Worm (Caenorhabditis elegans) whole organism, L4 larva: ENCODE results near the gene F21C10.18.
"Not testable (repeated sequence)": the region's sequence is repeated elsewhere in the genome, so short reads cannot be mapped to it uniquely, and the experiment has no call there.

ENCODE experiments used
- F37D6.2 ChIP-seq: sonication (generic microtip); optimal IDR thresholded peaks from 2 replicates; lab custom pipeline; 2016; ENCODE audit warnings: mild to moderate bottlenecking, missing genetic modification characterization, missing compliant biosample characterization
- T26A8.4 ChIP-seq: fragments of 200-800 bp; sonication (Bioruptor generic); IDR thresholded peaks from 2 replicates; pipeline ENCODE4 v1.3.6; 2022; ENCODE audit warnings: missing genetic modification characterization, missing compliant biosample characterization
- Y5F2A.4 ChIP-seq: fragments of 200-800 bp; sonication (Bioruptor generic); optimal IDR thresholded peaks from 2 replicates; lab custom pipeline; 2018; ENCODE audit warnings: mild to moderate bottlenecking, missing genetic modification characterization, missing compliant biosample characterization
- ZK546.5 ChIP-seq, 2 experiments: sonication (generic microtip); optimal IDR thresholded peaks; 2 replicates each; lab custom pipeline; 2017; ENCODE audit warnings: missing biosample characterization in 2 of 2, missing genetic modification characterization in 2 of 2
- aha-1 ChIP-seq: fragments of 150-350 bp; peaks from one replicate; lab custom pipeline; 2014; ENCODE audit warnings: missing biosample characterization, missing genetic modification characterization
- aly-2 ChIP-seq: sonication (generic microtip); optimal IDR thresholded peaks from 2 replicates; lab custom pipeline; 2018; ENCODE audit warnings: missing biosample characterization, missing genetic modification characterization
- ama-1 ChIP-seq: fragments of 150-350 bp; optimal IDR thresholded peaks from 2 replicates; lab custom pipeline; 2014; ENCODE audit warnings: inconsistent platforms, mixed read lengths
- ceh-20 ChIP-seq: fragments of 200-800 bp; sonication (Bioruptor generic); IDR thresholded peaks from 2 replicates; pipeline ENCODE4 v1.3.6; 2022; ENCODE audit warnings: missing genetic modification reagents, missing genetic modification characterization, missing compliant biosample characterization
- ceh-44 ChIP-seq: fragments of 200-800 bp; sonication (Bioruptor generic); IDR thresholded peaks from 2 replicates; pipeline ENCODE4 v1.3.6; 2022; ENCODE audit warnings: missing genetic modification reagents, missing genetic modification characterization, missing compliant biosample characterization
- ceh-82 ChIP-seq: sonication (generic microtip); optimal IDR thresholded peaks from 2 replicates; lab custom pipeline; 2017; ENCODE audit warnings: missing biosample characterization, missing genetic modification characterization
- cey-2 ChIP-seq: sonication (generic microtip); optimal IDR thresholded peaks from 3 replicates; lab custom pipeline; 2017; ENCODE audit warnings: missing genetic modification characterization, mild to moderate bottlenecking, missing compliant biosample characterization, antibody characterized with exemption, borderline replicate concordance; ENCODE audit not compliant: insufficient read depth
- ctbp-1 ChIP-seq: fragments of 200-800 bp; sonication (Bioruptor generic); IDR thresholded peaks from 2 replicates; pipeline ENCODE4 v1.3.6; 2022; ENCODE audit warnings: missing genetic modification reagents, missing genetic modification characterization, missing compliant biosample characterization
- daf-16 ChIP-seq, 3 experiments: sonication (generic microtip); optimal IDR thresholded peaks; 2 replicates each; lab custom pipeline; 2016 to 2017; ENCODE audit warnings: missing genetic modification characterization in 3 of 3, missing genetic modification reagents in 3 of 3, mild to moderate bottlenecking in 2 of 3, missing compliant biosample characterization in 2 of 3, missing biosample characterization in 1 of 3, moderate library complexity in 1 of 3
- daf-19 ChIP-seq: fragments of 200-800 bp; sonication (Bioruptor generic); conservative IDR thresholded peaks from 2 replicates; pipeline ENCODE4 v1.3.6; 2022; ENCODE audit warnings: missing genetic modification characterization, missing compliant biosample characterization
- dmd-6 ChIP-seq: fragments of 200-800 bp; sonication (Bioruptor generic); IDR thresholded peaks from 2 replicates; pipeline ENCODE4 v1.3.6; 2022; ENCODE audit warnings: missing genetic modification reagents, missing genetic modification characterization, missing compliant biosample characterization
- dmd-9 ChIP-seq: fragments of 200-800 bp; sonication (Bioruptor generic); IDR thresholded peaks from 2 replicates; pipeline ENCODE4 v1.3.6; 2022; ENCODE audit warnings: missing genetic modification reagents, missing genetic modification characterization, missing compliant biosample characterization
- dve-1 ChIP-seq: sonication (generic microtip); optimal IDR thresholded peaks from 2 replicates; lab custom pipeline; 2017; ENCODE audit warnings: antibody characterized with exemption, mild to moderate bottlenecking, missing genetic modification characterization, missing compliant biosample characterization; ENCODE audit not compliant: insufficient read depth
- egl-43 ChIP-seq: fragments of 200-800 bp; sonication (Bioruptor generic); IDR thresholded peaks from 2 replicates; pipeline ENCODE4 v1.3.6; 2022; ENCODE audit warnings: missing genetic modification reagents, missing genetic modification characterization, missing compliant biosample characterization
- fos-1 ChIP-seq: fragments of 150-350 bp; optimal IDR thresholded peaks from 2 replicates; lab custom pipeline; 2014; ENCODE audit warnings: missing biosample characterization, missing genetic modification characterization
- hlh-11 ChIP-seq: fragments of 200-800 bp; sonication (Bioruptor generic); optimal IDR thresholded peaks from 2 replicates; lab custom pipeline; 2018; ENCODE audit warnings: mild to moderate bottlenecking, missing genetic modification characterization, missing compliant biosample characterization
- hmg-1.1 ChIP-seq: fragments of 200-800 bp; sonication (Bioruptor generic); IDR thresholded peaks from 2 replicates; pipeline ENCODE4 v1.3.6; 2022; ENCODE audit warnings: missing genetic modification reagents, missing genetic modification characterization, missing compliant biosample characterization
- jun-1 ChIP-seq: fragments of 150-350 bp; optimal IDR thresholded peaks from 2 replicates; lab custom pipeline; 2014; ENCODE audit warnings: missing biosample characterization, missing genetic modification reagents, missing genetic modification characterization
- lim-7 ChIP-seq: fragments of 200-800 bp; sonication (Bioruptor generic); IDR thresholded peaks from 2 replicates; pipeline ENCODE4 v1.3.6; 2022; ENCODE audit warnings: missing genetic modification characterization, missing compliant biosample characterization
- lin-1 ChIP-seq: fragments of 200-800 bp; sonication (Bioruptor generic); IDR thresholded peaks from 2 replicates; pipeline ENCODE4 v1.3.6; 2022; ENCODE audit warnings: missing genetic modification reagents, missing genetic modification characterization, missing compliant biosample characterization
- lin-13 ChIP-seq: fragments of 150-350 bp; optimal IDR thresholded peaks from 2 replicates; lab custom pipeline; 2014; ENCODE audit warnings: missing biosample characterization, missing genetic modification reagents, missing genetic modification characterization
- lin-15B ChIP-seq: fragments of 150-350 bp; sonication (generic microtip); optimal IDR thresholded peaks from 3 replicates; lab custom pipeline; 2014; ENCODE audit warnings: missing biosample characterization, missing genetic modification characterization
- lin-29 ChIP-seq: fragments of 200-800 bp; sonication (Bioruptor generic); IDR thresholded peaks from 2 replicates; pipeline ENCODE4 v1.3.6; 2022; ENCODE audit warnings: missing genetic modification reagents, missing genetic modification characterization, missing compliant biosample characterization
- lin-38 ChIP-seq: fragments of 200-800 bp; sonication (Bioruptor generic); IDR thresholded peaks from 2 replicates; pipeline ENCODE4 v1.3.6; 2022; ENCODE audit warnings: missing genetic modification reagents, missing genetic modification characterization, missing compliant biosample characterization
- madf-5 ChIP-seq, 2 experiments: fragments of 200-800 bp; sonication (Bioruptor generic); IDR thresholded peaks; 2 replicates each; pipeline ENCODE4 v1.3.6; 2022; ENCODE audit warnings: missing compliant biosample characterization in 2 of 2, missing genetic modification characterization in 2 of 2
- madf-9 ChIP-seq: fragments of 200-800 bp; sonication (Bioruptor generic); conservative IDR thresholded peaks from 2 replicates; pipeline ENCODE4 v1.3.6; 2022; ENCODE audit warnings: missing genetic modification reagents, missing genetic modification characterization, missing compliant biosample characterization
- mdt-29 ChIP-seq: fragments of 200-800 bp; sonication (Bioruptor generic); IDR thresholded peaks from 2 replicates; pipeline ENCODE4 v1.3.6; 2022; ENCODE audit warnings: missing genetic modification reagents, missing genetic modification characterization, missing compliant biosample characterization
- mep-1 ChIP-seq: fragments of 150-350 bp; sonication (generic microtip); optimal IDR thresholded peaks from 3 replicates; lab custom pipeline; 2014; ENCODE audit warnings: missing biosample characterization, missing genetic modification characterization
- nhr-41 ChIP-seq: fragments of 200-800 bp; sonication (Bioruptor generic); IDR thresholded peaks from 2 replicates; pipeline ENCODE4 v1.3.6; 2022; ENCODE audit warnings: missing genetic modification reagents, missing genetic modification characterization, missing compliant biosample characterization
- pha-4 ChIP-seq, 2 experiments: fragments of 150-350 bp in 1 of 2; fragments of 200-800 bp in 1 of 2; sonication (Bioruptor generic) in 1 of 2; IDR thresholded peaks in 1 of 2; optimal IDR thresholded peaks in 1 of 2; 2 replicates each; pipeline versions ENCODE4 v1.3.6 to Lab custom; 2014 to 2022; ENCODE audit warnings: missing genetic modification characterization in 2 of 2, missing genetic modification reagents in 2 of 2, missing biosample characterization in 1 of 2, missing compliant biosample characterization in 1 of 2
- php-3 ChIP-seq: fragments of 200-800 bp; sonication (Bioruptor generic); IDR thresholded peaks from 2 replicates; pipeline ENCODE4 v1.3.6; 2022; ENCODE audit warnings: missing genetic modification reagents, missing genetic modification characterization, missing compliant biosample characterization
- sdz-12 ChIP-seq: fragments of 200-800 bp; sonication (Bioruptor generic); optimal IDR thresholded peaks from 2 replicates; lab custom pipeline; 2018; ENCODE audit warnings: mild to moderate bottlenecking, missing genetic modification characterization, missing compliant biosample characterization
- set-16 ChIP-seq: fragments of 200-800 bp; sonication (Bioruptor generic); IDR thresholded peaks from 2 replicates; pipeline ENCODE4 v1.3.6; 2022; ENCODE audit warnings: missing genetic modification reagents, missing genetic modification characterization, missing compliant biosample characterization
- snpc-1.2 ChIP-seq: fragments of 200-800 bp; sonication (Bioruptor generic); IDR thresholded peaks from 2 replicates; pipeline ENCODE4 v1.3.6; 2022; ENCODE audit warnings: missing genetic modification reagents, missing genetic modification characterization, missing compliant biosample characterization
- tag-97 ChIP-seq: fragments of 200-800 bp; sonication (Bioruptor generic); IDR thresholded peaks from 2 replicates; pipeline ENCODE4 v1.3.6; 2022; ENCODE audit warnings: missing genetic modification characterization, missing compliant biosample characterization
- unc-39 ChIP-seq: sonication (generic microtip); optimal IDR thresholded peaks from 2 replicates; lab custom pipeline; 2017; ENCODE audit warnings: missing biosample characterization, missing genetic modification characterization
- vab-7 ChIP-seq: fragments of 200-800 bp; sonication (Bioruptor generic); IDR thresholded peaks from 2 replicates; pipeline ENCODE4 v1.3.6; 2022; ENCODE audit warnings: missing genetic modification reagents, missing genetic modification characterization, missing compliant biosample characterization
- zfp-3 ChIP-seq: fragments of 200-800 bp; sonication (Bioruptor generic); conservative IDR thresholded peaks from 2 replicates; pipeline ENCODE4 v1.3.6; 2022; ENCODE audit warnings: missing genetic modification reagents, missing genetic modification characterization, missing compliant biosample characterization
- zip-2 ChIP-seq: fragments of 150-350 bp; optimal IDR thresholded peaks from 2 replicates; lab custom pipeline; 2014; ENCODE audit warnings: missing biosample characterization, missing genetic modification characterization

The F21C10.18 gene

ce11 chrV:9085845-9086244 lies 22.5 kb upstream of the F21C10.18 start (continued):
- TF ChIP-seq aha-1 (tag; lab: Kevin White, UChicago) (peak; percentile 26), hmg-1.1 (GFP tag; lab: Robert Waterston, UW) (0 out of 2 replicates have a peak, but pooled peaks have one; percentile 19), ZK546.5 (tag; optimal IDR thresholded peaks at IDR 0.05; lab: Kevin White, UChicago) (no peak), dve-1 (tag; lab: Kevin White, UChicago) (peak; percentile 31), daf-16 (GFP tag; optimal IDR thresholded peaks at IDR 0.05; lab: Kevin White, UChicago) (no peak), daf-16 (tag; optimal IDR thresholded peaks at IDR 0.05; lab: Kevin White, UChicago) (peak; percentile 25), cey-2 (peak; percentile 17), ama-1 (lab: Kevin White, UChicago) (no peak), php-3 (GFP tag; lab: Robert Waterston, UW) (no peak)

DNA sequence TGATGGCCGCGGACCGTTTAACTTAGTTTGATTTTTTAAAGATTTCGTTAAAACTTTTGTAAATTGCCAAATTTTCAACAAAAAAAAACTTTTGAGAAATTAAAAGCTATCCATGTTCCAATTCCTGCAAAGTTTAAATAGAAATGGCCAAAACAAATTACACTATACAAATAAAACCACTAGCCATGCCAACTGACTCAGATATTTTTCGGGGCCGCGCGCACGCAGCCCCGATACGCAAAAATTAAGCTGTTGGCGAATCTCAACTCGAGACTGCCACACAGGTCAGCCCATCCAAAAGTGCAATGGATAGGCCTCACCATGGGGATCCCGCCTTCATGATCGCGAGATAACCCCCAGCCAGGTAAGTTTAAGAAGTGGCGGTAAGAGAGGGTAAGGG lies 21.7 kb upstream of the F21C10.18 start:
- TF ChIP-seq php-3 (GFP tag; lab: Robert Waterston, UW), result peak; percentile 27; the same call in 1 of the 2 replicates
- 0 out of 2 replicates have a peak, but pooled peaks have one; percentile 15 for TF ChIP-seq set-16
- peak; percentile 68 for TF ChIP-seq pha-4 (GFP tag; IDR thresholded peaks at IDR 0.05; lab: Robert Waterston, UW)
- TF ChIP-seq pha-4 (tag; optimal IDR thresholded peaks at IDR 0.05; lab: Kevin White, UChicago), result not testable (repeated sequence)
- TF ChIP-seq egl-43 (GFP tag; lab: Robert Waterston, UW), result peak; percentile 53; the same call in 1 of the 2 replicates
- peak; percentile 76; the same call in 1 of the 2 replicates for TF ChIP-seq zfp-3 (GFP tag; lab: Robert Waterston, UW)
- peak; percentile 44; the same call in 1 of the 2 replicates for TF ChIP-seq lin-38 (GFP tag; lab: Robert Waterston, UW)
- 0 out of 2 replicates have a peak, but pooled peaks have one; percentile 39 for TF ChIP-seq T26A8.4
- peak; percentile 64; the same call in 1 of the 2 replicates for TF ChIP-seq ctbp-1 (GFP tag; lab: Robert Waterston, UW)
- 0 out of 2 replicates have a peak, but pooled peaks have one; percentile 16 for TF ChIP-seq lim-7 (GFP tag; lab: Robert Waterston, UW)
- TF ChIP-seq ceh-44, result peak; percentile 41; the same call in 1 of the 2 replicates
- TF ChIP-seq madf-5 (GFP tag; IDR thresholded peaks at IDR 0.05; lab: Robert Waterston, UW), result 0 out of 4 replicates have a peak, but pooled peaks of 1 of the 2 experiments have one; percentile 33
- TF ChIP-seq mdt-29 (GFP tag; lab: Robert Waterston, UW), result peak; percentile 15; the same call in 1 of the 2 replicates

DNA sequence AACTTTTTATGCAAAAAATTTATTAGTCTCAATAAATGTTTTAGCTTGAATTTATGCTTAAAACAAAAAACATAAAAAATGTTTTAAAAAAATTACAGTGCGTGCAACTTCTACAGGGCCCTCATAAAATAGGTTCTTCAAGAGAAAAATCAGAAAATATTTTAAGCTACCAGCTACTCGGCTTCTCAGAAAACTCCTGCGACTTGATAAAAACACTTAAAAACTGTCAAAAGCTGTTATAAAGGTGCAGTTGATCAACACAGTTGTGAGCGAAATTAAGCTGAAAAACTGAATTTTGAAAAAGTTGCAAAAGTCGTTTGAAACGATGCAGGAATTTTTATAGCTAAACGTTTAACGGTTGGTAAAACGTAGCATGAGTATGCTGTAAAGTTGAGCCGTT lies 19.6 kb upstream of the F21C10.18 start:
- TF ChIP-seq mdt-29 (GFP tag; lab: Robert Waterston, UW) (peak; percentile 78; the same call in 1 of the 2 replicates), F37D6.2 (tag; lab: Kevin White, UChicago) (no peak), lin-38 (GFP tag; lab: Robert Waterston, UW) (peak; percentile 42), ceh-82 (tag; lab: Kevin White, UChicago) (no peak), lin-29 (GFP tag; lab: Robert Waterston, UW) (peak; percentile 36; the same call in 1 of the 2 replicates), daf-19 (peak; percentile 85; the same call in 1 of the 2 replicates), dmd-9 (GFP tag; lab: Robert Waterston, UW) (0 out of 2 replicates have a peak, but pooled peaks have one; percentile 47), aly-2 (no peak), Y5F2A.4 (GFP tag; lab: Kevin White, UChicago) (no peak), set-16 (no peak), pha-4 (GFP tag; IDR thresholded peaks at IDR 0.05; lab: Robert Waterston, UW) (peak; percentile 71), pha-4 (tag; optimal IDR thresholded peaks at IDR 0.05; lab: Kevin White, UChicago) (no peak), dmd-6 (GFP tag; lab: Robert Waterston, UW) (peak; percentile 60), ctbp-1 (GFP tag; lab: Robert Waterston, UW) (peak; percentile 88), nhr-41 (peak; percentile 63), mep-1 (tag; lab: Kevin White, UChicago) (no peak), jun-1 (tag; lab: Kevin White, UChicago) (no peak), ceh-20 (no peak), hlh-11 (tag; lab: Kevin White, UChicago) (peak; percentile 12), sdz-12 (GFP tag; lab: Kevin White, UChicago) (peak; percentile 36), madf-5 (GFP tag; IDR thresholded peaks at IDR 0.05; lab: Robert Waterston, UW) (0 out of 4 replicates have a peak, but pooled peaks of 1 of the 2 experiments have one; percentile 35), lin-13 (GFP tag; lab: Kevin White, UChicago) (no peak), zip-2 (tag; lab: Kevin White, UChicago) (no peak), aha-1 (tag; lab: Kevin White, UChicago) (no peak), snpc-1.2 (GFP tag; lab: Robert Waterston, UW) (peak; percentile 80), php-3 (GFP tag; lab: Robert Waterston, UW) (peak; percentile 53), tag-97 (GFP tag; lab: Robert Waterston, UW) (no peak), unc-39 (tag; lab: Kevin White, UChicago) (no peak), madf-9 (no peak), fos-1 (tag; lab: Kevin White, UChicago) (no peak), lin-1 (GFP tag; lab: Robert Waterston, UW) (peak; percentile 36; the same call in 1 of the 2 replicates), lin-15B (tag; lab: Kevin White, UChicago) (no peak), vab-7 (GFP tag; lab: Robert Waterston, UW) (peak; percentile 46; the same call in 1 of the 2 replicates)
